Fruit fly (Drosophila melanogaster) whole organism, wandering third instar larva: Measurements from ENCODE around the gene CG18231.

ENCODE experiments used
- Abd-B ChIP-seq: fragments of >200 bp; optimal IDR thresholded peaks from 2 replicates; lab custom pipeline; 2017; ENCODE audit warnings: missing biosample characterization, missing genetic modification characterization
- CrebA ChIP-seq: fragments of 200-800 bp; sonication (Bioruptor generic); optimal IDR thresholded peaks from 2 replicates; lab custom pipeline; 2016; ENCODE audit warnings: missing biosample characterization, mild to moderate bottlenecking, missing genetic modification characterization, borderline replicate concordance
- Dfd ChIP-seq: fragments of >200 bp; optimal IDR thresholded peaks from 2 replicates; lab custom pipeline; 2017; ENCODE audit warnings: missing biosample characterization, missing genetic modification characterization
- GATAd ChIP-seq: sonication (Bioruptor generic); optimal IDR thresholded peaks from 2 replicates; lab custom pipeline; 2016; ENCODE audit warnings: missing biosample characterization, missing genetic modification characterization
- Hr78 ChIP-seq: fragments of >200 bp; optimal IDR thresholded peaks from 2 replicates; lab custom pipeline; 2017; ENCODE audit warnings: missing biosample characterization, missing genetic modification characterization
- N ChIP-seq: fragments of >200 bp; optimal IDR thresholded peaks from 2 replicates; lab custom pipeline; 2018; ENCODE audit warnings: missing biosample characterization, missing external identifiers, missing genetic modification characterization
- Vsx2 ChIP-seq: fragments of 200-300, 225-300 bp; sonication (Bioruptor generic); optimal IDR thresholded peaks from 2 replicates; lab custom pipeline; 2018; ENCODE audit warnings: missing biosample characterization, missing genetic modification characterization; ENCODE audit not compliant: partially characterized antibody
- brk ChIP-seq: fragments of 200-800 bp; sonication (Bioruptor generic); optimal IDR thresholded peaks from 2 replicates; lab custom pipeline; 2016; ENCODE audit warnings: missing biosample characterization, mild to moderate bottlenecking, missing genetic modification characterization
- dl ChIP-seq, 2 experiments: fragments of 175-275, 200-275 bp in 1 of 2; fragments of 200-275 bp in 1 of 2; sonication (Bioruptor generic); optimal IDR thresholded peaks; lab custom pipeline; 2018; ENCODE audit warnings: mild to moderate bottlenecking in 2 of 2, missing biosample characterization in 2 of 2, missing genetic modification characterization in 2 of 2, moderate library complexity in 2 of 2; ENCODE audit not compliant: partially characterized antibody in 2 of 2, insufficient read depth in 1 of 2
- dmrt93B ChIP-seq: fragments of 200-800 bp; sonication (Bioruptor generic); optimal IDR thresholded peaks from 2 replicates; lab custom pipeline; 2018; ENCODE audit warnings: missing biosample characterization, mild to moderate bottlenecking, missing genetic modification characterization
- dsf ChIP-seq: sonication (Bioruptor generic); optimal IDR thresholded peaks from 2 replicates; lab custom pipeline; 2016; ENCODE audit warnings: missing biosample characterization, missing genetic modification characterization, borderline replicate concordance
- foxo ChIP-seq, 2 experiments: fragments of 200-800 bp; sonication (Bioruptor generic); optimal IDR thresholded peaks; 2 replicates in 1 of 2; 3 replicates in 1 of 2; lab custom pipeline; 2016 to 2017; ENCODE audit warnings: missing biosample characterization in 2 of 2, missing genetic modification characterization in 2 of 2
- h ChIP-seq: fragments of 200-800 bp; sonication (Bioruptor generic); optimal IDR thresholded peaks from 3 replicates; lab custom pipeline; 2016; ENCODE audit warnings: missing biosample characterization, mild to moderate bottlenecking, missing genetic modification characterization
- pan ChIP-seq: fragments of >200 bp; optimal IDR thresholded peaks from 2 replicates; lab custom pipeline; 2017
- tai ChIP-seq: sonication (Bioruptor generic); optimal IDR thresholded peaks from 2 replicates; lab custom pipeline; 2016; ENCODE audit warnings: missing biosample characterization, missing genetic modification characterization
- usp ChIP-seq: fragments of >200 bp; optimal IDR thresholded peaks from 2 replicates; lab custom pipeline; 2017; ENCODE audit warnings: missing biosample characterization, missing genetic modification characterization
- woc ChIP-seq: sonication (Bioruptor generic); optimal IDR thresholded peaks from 2 replicates; lab custom pipeline; 2016; ENCODE audit warnings: missing biosample characterization, mild to moderate bottlenecking, missing genetic modification characterization

Gene CG18231

DNA sequence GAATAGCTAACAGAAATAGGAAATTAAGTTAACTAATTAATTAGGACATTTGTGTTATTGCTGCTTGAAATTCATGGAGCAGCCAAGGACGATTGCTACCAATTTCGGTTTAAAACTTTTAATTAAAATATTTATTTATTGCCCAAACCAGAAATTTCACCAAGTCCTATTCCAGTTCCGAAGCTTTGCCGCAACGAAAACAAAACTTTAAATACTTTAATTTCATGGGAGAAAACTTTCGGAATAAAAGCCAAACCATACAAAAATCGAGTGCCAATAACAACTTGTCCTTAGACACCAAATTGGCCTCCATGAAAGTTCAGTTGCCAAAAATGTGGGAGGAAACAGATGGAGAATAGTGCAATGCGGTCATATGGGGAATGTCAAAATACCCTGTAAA, 36.0 kb downstream of the CG18231 start:
- no peak for TF ChIP-seq woc (GFP tag; lab: Kevin White, UChicago)
- TF ChIP-seq foxo (GFP tag; optimal IDR thresholded peaks at IDR 0.05; lab: Kevin White, UChicago), result no peak
- no peak for TF ChIP-seq Dfd
- TF ChIP-seq Hr78 (GFP tag; lab: Kevin White, UChicago), result no peak
- no peak for TF ChIP-seq dsf (GFP tag; lab: Kevin White, UChicago)
- TF ChIP-seq dl (GFP tag; optimal IDR thresholded peaks at IDR 0.05; lab: Kevin White, UChicago; ENCODE audit: insufficient read depth in 1 of 2, partially characterized antibody in 2 of 2), result no peak
- no peak for TF ChIP-seq dmrt93B
- no peak for TF ChIP-seq Abd-B (GFP tag; lab: Kevin White, UChicago)
- no peak for TF ChIP-seq Vsx2 (GFP tag; lab: Kevin White, UChicago)
- no peak for TF ChIP-seq tai (GFP tag; lab: Kevin White, UChicago)
- TF ChIP-seq h (GFP tag; lab: Kevin White, UChicago), result no peak
- TF ChIP-seq pan (lab: Kevin White, UChicago), result no peak
- no peak for TF ChIP-seq brk (GFP tag; lab: Kevin White, UChicago)

DNA sequence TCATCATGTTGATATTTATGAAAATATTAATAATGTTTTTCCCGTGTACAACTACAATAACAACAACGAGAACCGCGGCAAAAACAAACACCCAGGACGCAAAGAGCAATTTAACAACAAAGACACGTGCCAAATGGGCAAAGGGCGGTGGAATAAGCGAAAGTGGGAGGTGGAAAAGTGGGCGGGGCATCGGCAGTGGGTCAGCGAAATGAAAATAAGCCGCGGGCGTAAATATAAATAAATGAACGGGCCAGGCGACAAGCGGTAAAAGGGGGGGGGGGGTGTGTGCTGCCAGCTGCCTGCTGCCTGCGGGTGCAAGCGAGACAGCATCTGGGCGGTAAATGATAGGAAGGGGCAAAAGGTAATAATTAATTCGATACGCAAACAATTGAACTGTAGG, 46.5 kb downstream of the CG18231 start:
- TF ChIP-seq N (GFP tag; lab: Kevin White, UChicago) (no peak), GATAd (GFP tag; lab: Kevin White, UChicago) (no peak), CrebA (GFP tag; lab: Kevin White, UChicago) (no peak), usp (GFP tag; lab: Kevin White, UChicago) (no peak)
